Fruit fly (Drosophila melanogaster): ENCODE measurements around the gene mRpL23.

Gene mRpL23

dm6 chr3L:2387816-2388215 is 14.3 kb upstream of the mRpL23 start (continued):
- TF ChIP-seq lab (GFP tag; optimal IDR thresholded peaks at IDR 0.05), result peak; percentile 25
- TF ChIP-seq CG17912 (GFP tag; optimal IDR thresholded peaks at IDR 0.05), result no peak
- no peak for TF ChIP-seq nerfin-2 (GFP tag; IDR thresholded peaks at IDR 0.05; ENCODE audit: partially characterized antibody)
- no peak for TF ChIP-seq ro (GFP tag; IDR thresholded peaks at IDR 0.05)
- TF ChIP-seq az2 (GFP tag; optimal IDR thresholded peaks at IDR 0.05), result no peak
- no peak for TF ChIP-seq knrl (GFP tag; IDR thresholded peaks at IDR 0.05; ENCODE audit: partially characterized antibody)
- no peak for TF ChIP-seq CG34376 (GFP tag; optimal IDR thresholded peaks at IDR 0.05)
- no peak for TF ChIP-seq pfk (GFP tag; optimal IDR thresholded peaks at IDR 0.05)
- no peak for TF ChIP-seq CG1529 (GFP tag; optimal IDR thresholded peaks at IDR 0.05)
- no peak for TF ChIP-seq CG13775 (GFP tag; optimal IDR thresholded peaks at IDR 0.05)
- no peak for TF ChIP-seq CG10267 (tag; optimal IDR thresholded peaks at IDR 0.05)
- TF ChIP-seq CG18476 (GFP tag; optimal IDR thresholded peaks at IDR 0.05), result no peak
- peak; percentile 26 for TF ChIP-seq ac (GFP tag; optimal IDR thresholded peaks at IDR 0.05)
- no peak for TF ChIP-seq Vsx1 (GFP tag; optimal IDR thresholded peaks at IDR 0.05)
- no peak for TF ChIP-seq CG6654 (GFP tag; optimal IDR thresholded peaks at IDR 0.05)
- no peak for TF ChIP-seq CG16813 (GFP tag; IDR thresholded peaks at IDR 0.05; ENCODE audit: partially characterized antibody)
- TF ChIP-seq sens (GFP tag), result peak; percentile 36
- no peak for TF ChIP-seq CG7372 (GFP tag; IDR thresholded peaks at IDR 0.05)
- no peak for TF ChIP-seq CG6683 (GFP tag; optimal IDR thresholded peaks at IDR 0.05)
- no peak for TF ChIP-seq CG11695 (GFP tag; IDR thresholded peaks at IDR 0.05)
- TF ChIP-seq chinmo (GFP tag; IDR thresholded peaks at IDR 0.05; ENCODE audit: partially characterized antibody), result peak; percentile 74; the same call in 2 of the 4 replicates
- no peak for TF ChIP-seq sim (GFP tag; IDR thresholded peaks at IDR 0.05)
- TF ChIP-seq Hey (tag; optimal IDR thresholded peaks at IDR 0.05), result no peak
- TF ChIP-seq kni (GFP tag; optimal IDR thresholded peaks at IDR 0.05), result no peak
- TF ChIP-seq Neu2 (GFP tag; optimal IDR thresholded peaks at IDR 0.05; ENCODE audit: borderline replicate concordance), result no peak
- peak; percentile 14 for TF ChIP-seq nmo (GFP tag; optimal IDR thresholded peaks at IDR 0.05)
- no peak for TF ChIP-seq inv (GFP tag; IDR thresholded peaks at IDR 0.05; ENCODE audit: partially characterized antibody)
- TF ChIP-seq CG7745 (tag; optimal IDR thresholded peaks at IDR 0.05), result no peak
- TF ChIP-seq sr (GFP tag; IDR thresholded peaks at IDR 0.05), result no peak
- no peak for TF ChIP-seq gsb (GFP tag; IDR thresholded peaks at IDR 0.05)
- no peak for TF ChIP-seq GATAe (GFP tag; conservative IDR thresholded peaks at IDR 0.05)
- peak; percentile 36 for TF ChIP-seq Nf-YC (tag; optimal IDR thresholded peaks at IDR 0.05)
- TF ChIP-seq Fer1 (GFP tag; optimal IDR thresholded peaks at IDR 0.05), result peak; percentile 22
- TF ChIP-seq Abd-B (GFP tag; optimal IDR thresholded peaks at IDR 0.05), result no peak
- TF ChIP-seq Max (GFP tag; optimal IDR thresholded peaks at IDR 0.05), result peak; percentile 16
- TF ChIP-seq HmgZ (tag; optimal IDR thresholded peaks at IDR 0.05), result no peak
- no peak for TF ChIP-seq Ada2b (GFP tag; IDR thresholded peaks at IDR 0.05)
- no peak for TF ChIP-seq CG9609 (GFP tag; optimal IDR thresholded peaks at IDR 0.05)
- peak; percentile 2 for TF ChIP-seq gem (tag; optimal IDR thresholded peaks at IDR 0.05)
- no peak for TF ChIP-seq her (GFP tag; optimal IDR thresholded peaks at IDR 0.05)
- no peak for TF ChIP-seq slou (GFP tag; optimal IDR thresholded peaks at IDR 0.05)
- no peak for TF ChIP-seq Antp (GFP tag; optimal IDR thresholded peaks at IDR 0.05)
- no peak for TF ChIP-seq ind (GFP tag; optimal IDR thresholded peaks at IDR 0.05)
- no peak for TF ChIP-seq D19B (GFP tag; optimal IDR thresholded peaks at IDR 0.05)
- TF ChIP-seq ci (GFP tag; IDR thresholded peaks at IDR 0.05), result no peak
- TF ChIP-seq fd102C (GFP tag; optimal IDR thresholded peaks at IDR 0.05), result no peak
- TF ChIP-seq CG9215 (GFP tag; IDR thresholded peaks at IDR 0.05), result no peak
- no peak for TF ChIP-seq H15 (GFP tag; IDR thresholded peaks at IDR 0.05)
- TF ChIP-seq Eip74EF (GFP tag; optimal IDR thresholded peaks at IDR 0.05), result peak in 1 of 2 experiments; percentile 9
- TF ChIP-seq CG14014 (GFP tag; IDR thresholded peaks at IDR 0.05), result no peak
- TF ChIP-seq CG12155 (GFP tag; optimal IDR thresholded peaks at IDR 0.05), result no peak

All from whole organism, embryonic.